Fruit fly (Drosophila melanogaster): ENCODE measurements around the gene CG1146.
A peak's percentile ranks its signal among the peaks of the same experiment; 100 is the strongest.

The CG1146 gene

DNA sequence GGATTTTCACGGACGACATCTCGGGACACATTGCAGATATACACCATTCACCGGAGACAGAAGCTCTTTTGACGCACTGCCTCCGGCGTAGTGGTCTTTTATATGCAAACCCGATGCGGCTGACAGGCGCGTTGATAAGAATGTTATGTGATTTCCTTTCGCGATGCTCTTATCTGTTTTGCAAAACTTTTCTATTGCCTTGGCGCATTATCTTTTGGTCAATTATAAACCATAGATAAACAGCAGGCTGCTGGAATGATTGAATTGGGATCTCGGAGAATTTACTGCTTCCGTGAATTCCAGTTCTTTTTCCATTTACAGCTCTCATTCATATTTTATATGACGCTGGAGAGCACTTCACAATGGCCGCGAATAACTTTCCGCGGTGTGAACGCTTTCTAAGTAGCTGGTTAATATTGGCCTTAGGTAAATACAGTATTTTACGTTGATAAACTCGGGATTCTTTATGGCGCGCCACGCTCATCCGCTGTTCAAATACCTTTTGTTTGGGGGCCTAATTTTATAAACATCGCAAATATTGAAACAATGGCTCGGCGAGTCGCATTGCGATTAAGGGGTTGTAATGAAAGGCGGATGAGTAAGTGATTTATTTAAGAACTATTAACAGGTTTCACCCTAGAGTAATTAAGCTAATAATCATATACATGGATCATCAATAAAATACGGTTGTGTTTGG, 12.9 kb upstream of the CG1146 start, which contains the start of gene CG16762 (continued):
- 0 out of 2 replicates have a peak, but pooled peaks have one; percentile 5 for TF ChIP-seq H2.0 (GFP tag; IDR thresholded peaks at IDR 0.05)
- TF ChIP-seq mirr (GFP tag; optimal IDR thresholded peaks at IDR 0.05): peak; percentile 19
- TF ChIP-seq ranshi (GFP tag; IDR thresholded peaks at IDR 0.05): no peak
- TF ChIP-seq CG12391 (tag; optimal IDR thresholded peaks at IDR 0.05): peak; percentile 25
- TF ChIP-seq unc-4 (GFP tag; IDR thresholded peaks at IDR 0.05; ENCODE audit: partially characterized antibody): no peak
- TF ChIP-seq CG10267 (tag; optimal IDR thresholded peaks at IDR 0.05): peak; percentile 8
- no peak for TF ChIP-seq prd (optimal IDR thresholded peaks at IDR 0.05)
- no peak for TF ChIP-seq prd (GFP tag; IDR thresholded peaks at IDR 0.05)
- peak; percentile 50 for TF ChIP-seq CG17186 (GFP tag; optimal IDR thresholded peaks at IDR 0.05)
- TF ChIP-seq B-H2 (GFP tag; optimal IDR thresholded peaks at IDR 0.05): no peak
- TF ChIP-seq fd102C (GFP tag; optimal IDR thresholded peaks at IDR 0.05): no peak
- peak; percentile 72 for TF ChIP-seq caup (GFP tag; optimal IDR thresholded peaks at IDR 0.05; ENCODE audit: severe bottlenecking)
- no peak for TF ChIP-seq crp (GFP tag; optimal IDR thresholded peaks at IDR 0.05)
- TF ChIP-seq CG12769 (tag; optimal IDR thresholded peaks at IDR 0.05): peak; percentile 67
- TF ChIP-seq CG10366 (GFP tag; IDR thresholded peaks at IDR 0.05): no peak
- TF ChIP-seq CG9932 (GFP tag; IDR thresholded peaks at IDR 0.05): no peak
- peak; percentile 8 for TF ChIP-seq phol (tag; optimal IDR thresholded peaks at IDR 0.05)
- no peak for TF ChIP-seq abd-A (tag; optimal IDR thresholded peaks at IDR 0.05)
- TF ChIP-seq CG3281 (GFP tag; optimal IDR thresholded peaks at IDR 0.05): peak; percentile 81
- TF ChIP-seq NK7.1 (GFP tag; optimal IDR thresholded peaks at IDR 0.05): peak; percentile 30
- no peak for TF ChIP-seq ken (GFP tag; IDR thresholded peaks at IDR 0.05)
- peak; percentile 65 for TF ChIP-seq trh (GFP tag; optimal IDR thresholded peaks at IDR 0.05)
- TF ChIP-seq esg (GFP tag; conservative IDR thresholded peaks at IDR 0.05): no peak
- TF ChIP-seq CG31365 (tag; optimal IDR thresholded peaks at IDR 0.05): peak; percentile 68
- TF ChIP-seq Rfx (GFP tag; IDR thresholded peaks at IDR 0.05): peak; percentile 28; the same call in 1 of the 2 replicates
- TF ChIP-seq CG14965 (GFP tag; optimal IDR thresholded peaks at IDR 0.05; ENCODE audit: borderline replicate concordance): peak; percentile 62
- peak; percentile 27; the same call in 1 of the 2 replicates for TF ChIP-seq sob (GFP tag; IDR thresholded peaks at IDR 0.05)
- peak; percentile 84 for TF ChIP-seq MTF-1 (GFP tag; optimal IDR thresholded peaks at IDR 0.05; ENCODE audit: borderline replicate concordance)
- peak; percentile 69 for TF ChIP-seq CG18764 (GFP tag; optimal IDR thresholded peaks at IDR 0.05)
- TF ChIP-seq wor (GFP tag; IDR thresholded peaks at IDR 0.05): no peak
- no peak for TF ChIP-seq CG16813 (GFP tag; IDR thresholded peaks at IDR 0.05; ENCODE audit: partially characterized antibody)
- TF ChIP-seq CG12104 (GFP tag; optimal IDR thresholded peaks at IDR 0.05): peak; percentile 65
- no peak for TF ChIP-seq CG14441 (GFP tag; IDR thresholded peaks at IDR 0.05)
- peak; percentile 20 for TF ChIP-seq Camta (GFP tag; optimal IDR thresholded peaks at IDR 0.05)
- peak; percentile 55 for TF ChIP-seq CG8089 (GFP tag; optimal IDR thresholded peaks at IDR 0.05)
- TF ChIP-seq eve (GFP tag; optimal IDR thresholded peaks at IDR 0.05): no peak
- TF ChIP-seq CG11093 (GFP tag; IDR thresholded peaks at IDR 0.05): no peak
- peak; percentile 22 for TF ChIP-seq YL-1 (GFP tag; optimal IDR thresholded peaks at IDR 0.05)
- TF ChIP-seq gro (GFP tag; optimal IDR thresholded peaks at IDR 0.05): peak; percentile 60
- 0 out of 2 replicates have a peak, but pooled peaks have one; percentile 19 for TF ChIP-seq stc (GFP tag; IDR thresholded peaks at IDR 0.05)
- TF ChIP-seq twi (tag; optimal IDR thresholded peaks at IDR 0.05): no peak
- TF ChIP-seq Ets97D (GFP tag; optimal IDR thresholded peaks at IDR 0.05): no peak
- no peak for TF ChIP-seq Stat92E (GFP tag; optimal IDR thresholded peaks at IDR 0.05)
- peak; percentile 10 for TF ChIP-seq her (GFP tag; optimal IDR thresholded peaks at IDR 0.05)
- no peak for TF ChIP-seq amos (GFP tag; IDR thresholded peaks at IDR 0.05; ENCODE audit: partially characterized antibody)
- TF ChIP-seq CG8765 (GFP tag; IDR thresholded peaks at IDR 0.05): no peak
- no peak for TF ChIP-seq ind (GFP tag; optimal IDR thresholded peaks at IDR 0.05)
- TF ChIP-seq Kr (GFP tag; optimal IDR thresholded peaks at IDR 0.05): no peak
- TF ChIP-seq E2f1 (GFP tag; IDR thresholded peaks at IDR 0.05): no peak
